Fruit fly (Drosophila melanogaster): ENCODE measurements around the gene hbt.

DNA sequence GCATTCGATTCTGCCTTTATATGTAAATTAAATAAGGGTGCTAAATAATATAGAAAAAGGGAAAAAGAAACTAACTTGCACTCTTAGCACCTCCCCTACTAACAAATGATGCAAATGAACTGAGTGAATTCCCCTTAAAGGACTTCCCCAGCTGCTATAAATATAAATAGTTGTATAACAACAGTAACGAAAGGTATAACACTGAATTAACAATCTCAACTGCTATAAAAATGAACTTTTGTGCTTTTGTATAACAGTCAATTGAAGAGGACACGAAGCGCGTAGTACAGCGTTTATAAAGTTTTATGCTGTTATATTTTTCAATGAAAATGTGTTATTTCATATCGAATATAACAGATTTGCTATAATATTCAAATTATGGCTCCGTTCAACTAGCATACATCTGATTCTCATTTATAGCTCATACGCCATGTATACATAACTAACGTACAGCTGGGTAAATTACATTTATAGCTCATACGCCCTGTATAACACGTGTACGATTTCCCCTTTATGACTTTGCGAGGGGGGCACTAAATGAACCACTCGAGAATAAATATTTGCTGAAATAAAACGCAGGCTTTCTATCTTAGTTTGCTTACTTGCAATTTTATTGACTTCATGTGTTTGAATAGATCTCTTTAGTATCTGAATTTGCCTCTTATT is 18.4 kb upstream of the hbt start:
- TF ChIP-seq usp (GFP tag; optimal IDR thresholded peaks at IDR 0.05) (no peak), psq (optimal IDR thresholded peaks at IDR 0.05) (no peak), EcR (GFP tag; optimal IDR thresholded peaks at IDR 0.05) (no peak), CG8478 (optimal IDR thresholded peaks at IDR 0.05) (no peak), Dll (optimal IDR thresholded peaks at IDR 0.05) (no peak), pan (optimal IDR thresholded peaks at IDR 0.05) (no peak)
